In the genomic region with DNA sequence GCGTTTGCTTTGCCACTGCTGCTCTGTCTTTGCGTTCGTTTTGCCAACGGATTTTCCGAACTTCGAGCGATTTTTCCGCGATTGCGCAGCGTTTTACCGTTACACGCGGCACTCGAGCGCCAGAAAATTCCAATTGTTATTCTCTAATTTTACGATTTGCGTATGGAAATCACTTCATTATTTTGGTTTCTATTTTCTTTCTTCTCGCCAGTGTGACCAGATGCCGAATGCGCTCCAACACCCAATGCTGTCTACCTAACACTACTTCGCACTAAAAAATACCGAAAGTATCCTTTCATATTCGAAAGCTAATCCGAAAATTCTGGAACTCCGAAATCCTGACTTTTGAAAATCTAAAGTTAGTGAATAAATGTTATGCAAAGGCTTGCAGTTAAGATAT, we compare ENCODE assay signal across 1 fruit fly cellular context.
TF ChIP-seq lines count a peak whose summit lies in the region.

A gene (minus strand): TSS at position 236 of the 400 bp plus-strand sequence.

TF ChIP-seq in whole organism, embryonic, 481 proteins besides CTCF, POLR2A, EP300 and RAD21 (continued from another document):
- TF ChIP-seq lola (GFP tag; optimal IDR thresholded peaks at IDR 0.05; lab: Kevin White, UChicago): no peak
- TF ChIP-seq da (GFP tag; optimal IDR thresholded peaks at IDR 0.05; lab: Kevin White, UChicago): no peak
- no peak for TF ChIP-seq Opbp (GFP tag; IDR thresholded peaks at IDR 0.05; lab: Robert Waterston, UW; ENCODE audit: partially characterized antibody)
- no peak for TF ChIP-seq CG9817 (tag; optimal IDR thresholded peaks at IDR 0.05; lab: Kevin White, UChicago)
- TF ChIP-seq CG17829 (tag; optimal IDR thresholded peaks at IDR 0.05; lab: Kevin White, UChicago): peak; percentile 15
- no peak for TF ChIP-seq CG14050 (GFP tag; IDR thresholded peaks at IDR 0.05; lab: Robert Waterston, UW)
- no peak for TF ChIP-seq Hey (tag; optimal IDR thresholded peaks at IDR 0.05; lab: Kevin White, UChicago)
- TF ChIP-seq CG33213 (GFP tag; optimal IDR thresholded peaks at IDR 0.05; lab: Kevin White, UChicago): peak; percentile 21
- TF ChIP-seq CG11456 (GFP tag; IDR thresholded peaks at IDR 0.05; lab: Robert Waterston, UW): no peak
- TF ChIP-seq CG6272 (GFP tag; IDR thresholded peaks at IDR 0.05; lab: Robert Waterston, UW): no peak
- no peak for TF ChIP-seq CG17361 (GFP tag; IDR thresholded peaks at IDR 0.05; lab: Robert Waterston, UW)
- TF ChIP-seq CG11696 (GFP tag; IDR thresholded peaks at IDR 0.05; lab: Robert Waterston, UW): no peak
- peak; percentile 72 for TF ChIP-seq CG15514 (GFP tag; optimal IDR thresholded peaks at IDR 0.05; lab: Kevin White, UChicago)
- no peak for TF ChIP-seq NC2α (GFP tag; optimal IDR thresholded peaks at IDR 0.05; lab: Kevin White, UChicago)
- TF ChIP-seq vfl (GFP tag; optimal IDR thresholded peaks at IDR 0.05; lab: Kevin White, UChicago): peak; percentile 2
- TF ChIP-seq CG4617 (GFP tag; optimal IDR thresholded peaks at IDR 0.05; lab: Kevin White, UChicago; ENCODE audit: borderline replicate concordance): peak; percentile 89
- TF ChIP-seq BEAF-32 (GFP tag; optimal IDR thresholded peaks at IDR 0.05; lab: Kevin White, UChicago): peak; percentile 20
- no peak for TF ChIP-seq CG8089 (GFP tag; optimal IDR thresholded peaks at IDR 0.05; lab: Kevin White, UChicago)
- TF ChIP-seq Trl (optimal IDR thresholded peaks at IDR 0.05; lab: Kevin White, UChicago): no peak
- no peak for TF ChIP-seq Trl (GFP tag; optimal IDR thresholded peaks at IDR 0.05; lab: Kevin White, UChicago)
- TF ChIP-seq CG6854 (GFP tag; optimal IDR thresholded peaks at IDR 0.05; lab: Kevin White, UChicago): peak; percentile 20
- TF ChIP-seq cas (GFP tag; IDR thresholded peaks at IDR 0.05; lab: Robert Waterston, UW): no peak
- TF ChIP-seq wek (GFP tag; optimal IDR thresholded peaks at IDR 0.05; lab: Kevin White, UChicago): no peak
- peak; percentile 47 for TF ChIP-seq CG14710 (tag; optimal IDR thresholded peaks at IDR 0.05; lab: Kevin White, UChicago)
- no peak for TF ChIP-seq fd3F (GFP tag; optimal IDR thresholded peaks at IDR 0.05; lab: Kevin White, UChicago)
- TF ChIP-seq CG1529 (GFP tag; optimal IDR thresholded peaks at IDR 0.05; lab: Kevin White, UChicago): no peak
- TF ChIP-seq Dll (GFP tag; IDR thresholded peaks at IDR 0.05; lab: Robert Waterston, UW; ENCODE audit: partially characterized antibody): no peak
- no peak for TF ChIP-seq CG17385 (GFP tag; optimal IDR thresholded peaks at IDR 0.05; lab: Kevin White, UChicago)
- TF ChIP-seq HmgZ (tag; optimal IDR thresholded peaks at IDR 0.05; lab: Kevin White, UChicago): peak; percentile 2
- TF ChIP-seq gro (GFP tag; optimal IDR thresholded peaks at IDR 0.05; lab: Kevin White, UChicago): no peak
- no peak for TF ChIP-seq CG2116 (GFP tag; optimal IDR thresholded peaks at IDR 0.05; lab: Kevin White, UChicago)
- TF ChIP-seq Jarid2 (GFP tag; optimal IDR thresholded peaks at IDR 0.05; lab: Kevin White, UChicago): no peak
- TF ChIP-seq Sry-δ (GFP tag; optimal IDR thresholded peaks at IDR 0.05; lab: Kevin White, UChicago): peak; percentile 21
- TF ChIP-seq CG14014 (GFP tag; IDR thresholded peaks at IDR 0.05; lab: Robert Waterston, UW): no peak
- TF ChIP-seq CG15479 (GFP tag; optimal IDR thresholded peaks at IDR 0.05; lab: Kevin White, UChicago): peak; percentile 1
- TF ChIP-seq CHES-1-like (GFP tag; optimal IDR thresholded peaks at IDR 0.05; lab: Kevin White, UChicago): peak; percentile 41
- TF ChIP-seq CG17912 (GFP tag; optimal IDR thresholded peaks at IDR 0.05; lab: Kevin White, UChicago): no peak
- no peak for TF ChIP-seq Camta (GFP tag; optimal IDR thresholded peaks at IDR 0.05; lab: Kevin White, UChicago)
- TF ChIP-seq luna (GFP tag; optimal IDR thresholded peaks at IDR 0.05; lab: Kevin White, UChicago): no peak
- no peak for TF ChIP-seq CG12299 (tag; optimal IDR thresholded peaks at IDR 0.05; lab: Kevin White, UChicago)
- TF ChIP-seq tgo (GFP tag; IDR thresholded peaks at IDR 0.05; lab: Robert Waterston, UW): no peak
- TF ChIP-seq CG12155 (GFP tag; optimal IDR thresholded peaks at IDR 0.05; lab: Kevin White, UChicago): no peak
- 0 out of 2 replicates have a peak, but pooled peaks have one; percentile 19 for TF ChIP-seq amos (GFP tag; IDR thresholded peaks at IDR 0.05; lab: Robert Waterston, UW; ENCODE audit: partially characterized antibody)
- TF ChIP-seq tio (GFP tag; optimal IDR thresholded peaks at IDR 0.05; lab: Kevin White, UChicago): no peak
- no peak for TF ChIP-seq CG32767 (GFP tag; IDR thresholded peaks at IDR 0.05; lab: Robert Waterston, UW)
- TF ChIP-seq mirr (GFP tag; optimal IDR thresholded peaks at IDR 0.05; lab: Kevin White, UChicago): no peak
- peak; percentile 59 for TF ChIP-seq trem (tag; optimal IDR thresholded peaks at IDR 0.05; lab: Kevin White, UChicago)
- TF ChIP-seq Max (GFP tag; optimal IDR thresholded peaks at IDR 0.05; lab: Kevin White, UChicago): no peak
- TF ChIP-seq Ets65A (GFP tag; lab: Kevin White, UChicago): no peak
- TF ChIP-seq CG11560 (tag; IDR thresholded peaks at IDR 0.05; lab: Robert Waterston, UW): no peak
- no peak for TF ChIP-seq h (optimal IDR thresholded peaks at IDR 0.05; lab: Kevin White, UChicago)
- TF ChIP-seq CG9609 (GFP tag; optimal IDR thresholded peaks at IDR 0.05; lab: Kevin White, UChicago): no peak
